Fruit fly (Drosophila melanogaster) whole organism, embryonic: ENCODE results near the gene spn-E.

Source experiments
- Bgb ChIP-seq: fragments of 200-800 bp; sonication (Bioruptor generic); IDR thresholded peaks from 2 replicates; pipeline ENCODE4 v1.3.6; 2022; ENCODE audit warnings: missing biosample characterization, missing genetic modification characterization; ENCODE audit not compliant: partially characterized antibody
- CG10274 ChIP-seq: fragments of 200-800 bp; sonication (Bioruptor generic); optimal IDR thresholded peaks from 3 replicates; lab custom pipeline; 2017; ENCODE audit warnings: missing biosample characterization, mild to moderate bottlenecking, missing genetic modification characterization
- CG10979 ChIP-seq: fragments of 200-800 bp; sonication (Bioruptor generic); optimal IDR thresholded peaks from 2 replicates; lab custom pipeline; 2018; ENCODE audit warnings: missing biosample characterization, mild to moderate bottlenecking, missing genetic modification characterization, moderate library complexity
- CG12942 ChIP-seq: fragments of 200-800 bp; sonication (Bioruptor generic); optimal IDR thresholded peaks from 3 replicates; lab custom pipeline; 2016; ENCODE audit warnings: missing biosample characterization, missing genetic modification characterization
- CG16815 ChIP-seq: fragments of 200-800 bp; sonication (Bioruptor generic); optimal IDR thresholded peaks from 3 replicates; lab custom pipeline; 2017; ENCODE audit warnings: missing biosample characterization, mild to moderate bottlenecking, missing genetic modification characterization
- CG18262 ChIP-seq: fragments of 200-800 bp; optimal IDR thresholded peaks from 3 replicates; lab custom pipeline; 2019; ENCODE audit warnings: missing biosample characterization, mild to moderate bottlenecking, missing genetic modification characterization, moderate library complexity
- CG2129 ChIP-seq: fragments of 200-800 bp; sonication (Bioruptor generic); IDR thresholded peaks from 2 replicates; pipeline ENCODE4 v1.3.6; 2022; ENCODE audit warnings: missing biosample characterization, missing genetic modification characterization; ENCODE audit not compliant: partially characterized antibody
- CG3838 ChIP-seq: fragments of 200-800 bp; sonication (Bioruptor generic); optimal IDR thresholded peaks from 3 replicates; lab custom pipeline; 2016; ENCODE audit warnings: missing biosample characterization, missing genetic modification characterization
- CG4282 ChIP-seq: fragments of 200-800 bp; sonication (Bioruptor generic); optimal IDR thresholded peaks from 2 replicates; lab custom pipeline; 2016; ENCODE audit warnings: missing biosample characterization, missing genetic modification characterization
- CG4730 ChIP-seq: fragments of 200-800 bp; sonication (Bioruptor generic); IDR thresholded peaks from 2 replicates; pipeline ENCODE4 v1.3.6; 2022; ENCODE audit warnings: missing biosample characterization, missing genetic modification characterization
- CG6791 ChIP-seq: fragments of 200-800 bp; sonication (Bioruptor generic); IDR thresholded peaks from 3 replicates; pipeline ENCODE4 v1.3.6; 2022; ENCODE audit warnings: missing biosample characterization, missing genetic modification characterization; ENCODE audit not compliant: partially characterized antibody
- CG8290 ChIP-seq, 3 experiments: fragments of 200-800 bp; sonication (Bioruptor generic); optimal IDR thresholded peaks; 2 replicates each; lab custom pipeline; 2016 to 2019; ENCODE audit warnings: missing biosample characterization in 3 of 3, missing genetic modification characterization in 3 of 3, mild to moderate bottlenecking in 2 of 3, moderate library complexity in 1 of 3
- CG9727 ChIP-seq: fragments of 200-800 bp; sonication (Bioruptor generic); optimal IDR thresholded peaks from 3 replicates; lab custom pipeline; 2017; ENCODE audit warnings: missing biosample characterization, mild to moderate bottlenecking, missing genetic modification characterization
- Doc2 ChIP-seq: fragments of 200-800 bp; sonication (Bioruptor generic); IDR thresholded peaks from 2 replicates; pipeline ENCODE4 v1.3.6; 2022; ENCODE audit warnings: missing biosample characterization, missing genetic modification characterization
- HmgZ ChIP-seq: fragments of 200-800 bp; sonication (Bioruptor generic); optimal IDR thresholded peaks from 2 replicates; lab custom pipeline; 2018; ENCODE audit warnings: missing biosample characterization, mild to moderate bottlenecking, missing genetic modification characterization
- Hr51 ChIP-seq, 2 experiments: fragments of 200-800 bp; sonication (Bioruptor generic); optimal IDR thresholded peaks; 2 replicates in 1 of 2; 3 replicates in 1 of 2; lab custom pipeline; 2016 to 2018; ENCODE audit warnings: missing biosample characterization in 2 of 2, missing genetic modification characterization in 2 of 2, mild to moderate bottlenecking in 1 of 2, moderate library complexity in 1 of 2
- Hsf ChIP-seq: fragments of 200-800 bp; sonication (Bioruptor generic); optimal IDR thresholded peaks from 3 replicates; lab custom pipeline; 2016; ENCODE audit warnings: missing biosample characterization, missing genetic modification characterization
- MBD-R2 ChIP-seq: fragments of 200-800 bp; sonication (Bioruptor generic); IDR thresholded peaks from 2 replicates; pipeline ENCODE4 v1.3.6; 2022; ENCODE audit warnings: missing biosample characterization, missing genetic modification characterization
- Med ChIP-seq: fragments of 200-800 bp; sonication (Bioruptor generic); peaks from one replicate; lab custom pipeline; 2016; ENCODE audit warnings: missing biosample characterization, missing genetic modification characterization, mild to moderate bottlenecking, inconsistent platforms, moderate library complexity
- Mrtf ChIP-seq: fragments of 200-800 bp; sonication (Bioruptor generic); IDR thresholded peaks from 3 replicates; pipeline ENCODE4 v1.3.6; 2022; ENCODE audit warnings: missing biosample characterization, missing genetic modification characterization
- Oaz ChIP-seq: fragments of 200-800 bp; sonication (Bioruptor generic); IDR thresholded peaks from 2 replicates; pipeline ENCODE4 v1.3.6; 2022; ENCODE audit warnings: missing biosample characterization, missing genetic modification characterization
- Spps ChIP-seq: fragments of 200-800 bp; sonication (Bioruptor generic); optimal IDR thresholded peaks from 2 replicates; lab custom pipeline; 2018; ENCODE audit warnings: missing biosample characterization, mild to moderate bottlenecking, missing genetic modification characterization
- Sry-β ChIP-seq: fragments of 200-800 bp; sonication (Bioruptor generic); optimal IDR thresholded peaks from 2 replicates; lab custom pipeline; 2018; ENCODE audit warnings: missing biosample characterization, mild to moderate bottlenecking, missing genetic modification characterization, moderate library complexity
- Ssrp ChIP-seq: fragments of 200-800 bp; sonication (Bioruptor generic); optimal IDR thresholded peaks from 2 replicates; lab custom pipeline; 2018; ENCODE audit warnings: missing biosample characterization, mild to moderate bottlenecking, missing genetic modification characterization, moderate library complexity
- Vsx1 ChIP-seq: fragments of 200-800 bp; sonication (Bioruptor generic); optimal IDR thresholded peaks from 2 replicates; lab custom pipeline; 2017; ENCODE audit warnings: missing biosample characterization, mild to moderate bottlenecking, missing genetic modification characterization, missing genetic modification reagents
- Xbp1 ChIP-seq: fragments of 200-800 bp; sonication (Bioruptor generic); optimal IDR thresholded peaks from 3 replicates; lab custom pipeline; 2016; ENCODE audit warnings: missing biosample characterization, mild to moderate bottlenecking, missing genetic modification characterization
- ase ChIP-seq: fragments of 200-800 bp; sonication (Bioruptor generic); IDR thresholded peaks from 3 replicates; pipeline ENCODE4 v1.3.6; 2022; ENCODE audit warnings: missing biosample characterization, missing genetic modification characterization
- bcd ChIP-seq: fragments of 200-800 bp; sonication (Bioruptor generic); optimal IDR thresholded peaks from 2 replicates; lab custom pipeline; 2017; ENCODE audit warnings: missing biosample characterization, mild to moderate bottlenecking, missing genetic modification characterization
- br ChIP-seq: fragments of >200 bp; optimal IDR thresholded peaks from 2 replicates; lab custom pipeline; 2017
- cato ChIP-seq: fragments of 200-800 bp; sonication (Bioruptor generic); optimal IDR thresholded peaks from 2 replicates; lab custom pipeline; 2016; ENCODE audit warnings: missing biosample characterization, missing genetic modification characterization, borderline replicate concordance
- chinmo ChIP-seq: fragments of 200-800 bp; sonication (Bioruptor generic); IDR thresholded peaks from 4 replicates; pipeline ENCODE4 v1.3.6; 2022; ENCODE audit warnings: missing biosample characterization, missing genetic modification characterization; ENCODE audit not compliant: partially characterized antibody
- dan ChIP-seq: fragments of 200-800 bp; sonication (Bioruptor generic); IDR thresholded peaks from 2 replicates; pipeline ENCODE4 v1.3.6; 2022; ENCODE audit warnings: missing biosample characterization, missing genetic modification characterization
- danr ChIP-seq: fragments of 200-800 bp; sonication (Bioruptor generic); IDR thresholded peaks from 2 replicates; pipeline ENCODE4 v1.3.6; 2022; ENCODE audit warnings: missing biosample characterization, missing genetic modification characterization
- dati ChIP-seq: fragments of 200-800 bp; sonication (Bioruptor generic); IDR thresholded peaks from 2 replicates; pipeline ENCODE4 v1.3.6; 2022; ENCODE audit warnings: missing biosample characterization, missing genetic modification characterization
- dmrt11E ChIP-seq: fragments of 200-800 bp; sonication (Bioruptor generic); optimal IDR thresholded peaks from 3 replicates; lab custom pipeline; 2018; ENCODE audit warnings: missing biosample characterization, mild to moderate bottlenecking, missing genetic modification characterization, moderate library complexity
- eve ChIP-seq, 2 experiments: fragments of >200 bp; optimal IDR thresholded peaks; 2 replicates each; lab custom pipeline; 2017; ENCODE audit warnings: missing biosample characterization in 2 of 2, missing genetic modification characterization in 2 of 2
- ind ChIP-seq: fragments of 200-800 bp; sonication (Bioruptor generic); optimal IDR thresholded peaks from 3 replicates; lab custom pipeline; 2016; ENCODE audit warnings: missing biosample characterization, missing genetic modification characterization
- insv ChIP-seq, 2 experiments: fragments of 200-800 bp; sonication (Bioruptor generic); optimal IDR thresholded peaks; 3 replicates each; lab custom pipeline; 2016 to 2018; ENCODE audit warnings: missing biosample characterization in 2 of 2, missing genetic modification characterization in 2 of 2
- jumu ChIP-seq: fragments of 200-800 bp; sonication (Bioruptor generic); optimal IDR thresholded peaks from 3 replicates; lab custom pipeline; 2016; ENCODE audit warnings: missing biosample characterization, missing genetic modification characterization
- ken ChIP-seq: fragments of 200-800 bp; sonication (Bioruptor generic); IDR thresholded peaks from 3 replicates; pipeline ENCODE4 v1.3.6; 2022; ENCODE audit warnings: missing biosample characterization, missing genetic modification characterization
- klu ChIP-seq: fragments of 200-800 bp; sonication (Bioruptor generic); IDR thresholded peaks from 2 replicates; pipeline ENCODE4 v1.3.6; 2022; ENCODE audit warnings: missing biosample characterization, missing genetic modification characterization
- lov ChIP-seq, 2 experiments: fragments of 200-800 bp in 1 of 2; fragments of >200 bp in 1 of 2; sonication (Bioruptor generic) in 1 of 2; IDR thresholded peaks in 1 of 2; optimal IDR thresholded peaks in 1 of 2; 2 replicates in 1 of 2; 3 replicates in 1 of 2; pipeline versions ENCODE4 v1.3.6 to Lab custom; 2017 to 2022; ENCODE audit warnings: missing biosample characterization in 1 of 2, missing genetic modification characterization in 1 of 2
- nerfin-1 ChIP-seq: fragments of 200-800 bp; sonication (Bioruptor generic); optimal IDR thresholded peaks from 3 replicates; lab custom pipeline; 2019; ENCODE audit warnings: missing biosample characterization, mild to moderate bottlenecking, missing genetic modification characterization, moderate library complexity
- odd ChIP-seq: fragments of 200-800 bp; sonication (Bioruptor generic); optimal IDR thresholded peaks from 2 replicates; lab custom pipeline; 2017; ENCODE audit warnings: missing biosample characterization, mild to moderate bottlenecking, missing genetic modification characterization
- repo ChIP-seq: fragments of 200-800 bp; sonication (Bioruptor generic); optimal IDR thresholded peaks from 2 replicates; lab custom pipeline; 2016; ENCODE audit warnings: missing biosample characterization, missing genetic modification characterization
- sd ChIP-seq: fragments of 200-800 bp; sonication (Bioruptor generic); optimal IDR thresholded peaks from 3 replicates; lab custom pipeline; 2018; ENCODE audit warnings: missing biosample characterization, mild to moderate bottlenecking, missing genetic modification characterization, moderate library complexity
- ttk ChIP-seq: fragments of 200-800 bp; sonication (Bioruptor generic); IDR thresholded peaks from 2 replicates; pipeline ENCODE4 v2.1.2; 2022; ENCODE audit warnings: missing biosample characterization, missing genetic modification characterization
- vvl ChIP-seq: fragments of 200-800 bp; sonication (Bioruptor generic); IDR thresholded peaks from 2 replicates; pipeline ENCODE4 v1.3.6; 2022; ENCODE audit warnings: missing biosample characterization, missing genetic modification characterization
- yki ChIP-seq: fragments of >200 bp; optimal IDR thresholded peaks from 3 replicates; lab custom pipeline; 2018
- zfh1 ChIP-seq: fragments of 200-800 bp; sonication (Bioruptor generic); IDR thresholded peaks from 3 replicates; pipeline ENCODE4 v1.3.6; 2022; ENCODE audit warnings: missing biosample characterization, missing genetic modification characterization

The spn-E gene

dm6 chr3R:15793372-15793802 is 43.8 kb upstream of the spn-E start, which contains the start of gene nsl1 (continued):
- no peak for TF ChIP-seq lov (optimal IDR thresholded peaks at IDR 0.05; lab: Kevin White, UChicago)
- TF ChIP-seq lov (GFP tag; IDR thresholded peaks at IDR 0.05; lab: Robert Waterston, UW), result 0 out of 3 replicates have a peak, but pooled peaks have one; percentile 5
- peak; percentile 32 for TF ChIP-seq ind (GFP tag; lab: Kevin White, UChicago)
- TF ChIP-seq nerfin-1 (tag; lab: Kevin White, UChicago), result peak; percentile 28
- TF ChIP-seq Vsx1, result peak; percentile 7
- no peak for TF ChIP-seq CG4282 (GFP tag; lab: Kevin White, UChicago)
- TF ChIP-seq MBD-R2 (GFP tag; lab: Robert Waterston, UW), result peak; percentile 56; the same call in 1 of the 2 replicates
- TF ChIP-seq Sry-β (GFP tag; lab: Kevin White, UChicago), result peak; percentile 21
- no peak for TF ChIP-seq repo (GFP tag; lab: Kevin White, UChicago)
- TF ChIP-seq dati (GFP tag; lab: Robert Waterston, UW), result no peak
- peak; percentile 59 for TF ChIP-seq CG9727 (GFP tag; lab: Kevin White, UChicago)
- no peak for TF ChIP-seq Spps (tag; lab: Kevin White, UChicago)
- TF ChIP-seq ken (GFP tag; lab: Robert Waterston, UW), result no peak
- TF ChIP-seq eve (GFP tag; optimal IDR thresholded peaks at IDR 0.05; lab: Kevin White, UChicago), result no peak
- TF ChIP-seq zfh1, result peak; percentile 24; the same call in 1 of the 3 replicates
- peak; percentile 11 for TF ChIP-seq Hsf
- TF ChIP-seq dmrt11E (tag; lab: Kevin White, UChicago), result peak; percentile 29
- TF ChIP-seq CG2129 (GFP tag; lab: Robert Waterston, UW), result peak; percentile 95
- no peak for TF ChIP-seq dan (GFP tag; lab: Robert Waterston, UW)
- TF ChIP-seq CG10274 (GFP tag; lab: Kevin White, UChicago), result no peak
- TF ChIP-seq vvl (GFP tag; lab: Robert Waterston, UW), result peak; percentile 69; the same call in 1 of the 2 replicates
- TF ChIP-seq yki (lab: Kevin White, UChicago), result no peak
- TF ChIP-seq HmgZ (tag; lab: Kevin White, UChicago), result peak; percentile 61
- no peak for TF ChIP-seq CG10979 (tag; lab: Kevin White, UChicago)
- TF ChIP-seq Oaz (GFP tag; lab: Robert Waterston, UW), result no peak
- peak; percentile 41; the same call in 1 of the 2 replicates for TF ChIP-seq ttk (GFP tag; lab: Robert Waterston, UW)
- TF ChIP-seq CG16815 (GFP tag; lab: Kevin White, UChicago), result no peak
- peak; percentile 39 for TF ChIP-seq CG12942 (GFP tag; lab: Kevin White, UChicago)
- TF ChIP-seq insv (GFP tag; optimal IDR thresholded peaks at IDR 0.05; lab: Kevin White, UChicago), result peak in 1 of 2 experiments; percentile 17
- no peak for TF ChIP-seq Mrtf
- peak; percentile 90 for TF ChIP-seq Med
- peak; percentile 97 for TF ChIP-seq Bgb (GFP tag; lab: Robert Waterston, UW)
- no peak for TF ChIP-seq danr
- TF ChIP-seq sd (tag; lab: Kevin White, UChicago), result no peak
- TF ChIP-seq ase (GFP tag; lab: Robert Waterston, UW), result 0 out of 3 replicates have a peak, but pooled peaks have one; percentile 25
- TF ChIP-seq Ssrp (tag; lab: Kevin White, UChicago), result no peak
- no peak for TF ChIP-seq Doc2 (GFP tag; lab: Robert Waterston, UW)
- no peak for TF ChIP-seq CG4730 (GFP tag; lab: Robert Waterston, UW)
- TF ChIP-seq Hr51 (GFP tag; optimal IDR thresholded peaks at IDR 0.05; lab: Kevin White, UChicago), result peak in 1 of 2 experiments; percentile 42
- TF ChIP-seq CG18262 (tag; lab: Kevin White, UChicago), result peak; percentile 37
- no peak for TF ChIP-seq klu (GFP tag; lab: Robert Waterston, UW)
- peak; percentile 96 for TF ChIP-seq CG6791 (GFP tag; lab: Robert Waterston, UW)
- no peak for TF ChIP-seq odd (GFP tag; lab: Kevin White, UChicago)
- peak; percentile 88; the same call in 3 of the 4 replicates for TF ChIP-seq chinmo (GFP tag; lab: Robert Waterston, UW)
- peak; percentile 48 for TF ChIP-seq bcd
- TF ChIP-seq Xbp1 (GFP tag; lab: Kevin White, UChicago), result peak; percentile 55
- no peak for TF ChIP-seq cato
- peak; percentile 35 for TF ChIP-seq CG8290 (GFP tag; optimal IDR thresholded peaks at IDR 0.05; lab: Kevin White, UChicago)
- TF ChIP-seq CG8290 (tag; optimal IDR thresholded peaks at IDR 0.05; lab: Kevin White, UChicago), result peak; percentile 30 to 68
- no peak for TF ChIP-seq CG3838 (GFP tag; lab: Kevin White, UChicago)
- peak; percentile 49 for TF ChIP-seq jumu
- no peak for TF ChIP-seq br (lab: Kevin White, UChicago)
